Fruit fly (Drosophila melanogaster): ENCODE results near the gene CG2816.

Gene CG2816

DNA sequence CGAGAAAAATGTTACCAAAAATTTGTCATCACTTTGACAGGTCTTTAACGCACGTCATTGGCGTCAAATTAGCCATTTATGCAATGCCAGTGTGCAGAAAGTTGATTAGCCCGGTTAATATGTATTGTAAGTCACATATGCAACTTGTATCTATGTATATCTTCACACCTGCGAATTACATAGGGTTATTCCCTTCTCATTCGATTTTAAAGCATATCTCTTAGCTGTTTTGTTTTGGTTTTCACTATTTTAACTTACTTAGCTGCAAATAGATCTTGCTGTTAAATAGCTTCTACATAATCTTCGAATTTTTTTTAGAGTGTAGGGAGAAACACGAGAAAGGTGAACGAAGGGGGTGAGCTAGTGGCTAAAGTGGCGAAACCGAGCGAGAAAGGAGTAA is 27.6 kb downstream of the CG2816 start:
- TF ChIP-seq h (optimal IDR thresholded peaks at IDR 0.05), result no peak
- no peak for TF ChIP-seq ttk (optimal IDR thresholded peaks at IDR 0.05)
- TF ChIP-seq Myc (optimal IDR thresholded peaks at IDR 0.05), result no peak
- no peak for TF ChIP-seq Sin3A (optimal IDR thresholded peaks at IDR 0.05)

DNA sequence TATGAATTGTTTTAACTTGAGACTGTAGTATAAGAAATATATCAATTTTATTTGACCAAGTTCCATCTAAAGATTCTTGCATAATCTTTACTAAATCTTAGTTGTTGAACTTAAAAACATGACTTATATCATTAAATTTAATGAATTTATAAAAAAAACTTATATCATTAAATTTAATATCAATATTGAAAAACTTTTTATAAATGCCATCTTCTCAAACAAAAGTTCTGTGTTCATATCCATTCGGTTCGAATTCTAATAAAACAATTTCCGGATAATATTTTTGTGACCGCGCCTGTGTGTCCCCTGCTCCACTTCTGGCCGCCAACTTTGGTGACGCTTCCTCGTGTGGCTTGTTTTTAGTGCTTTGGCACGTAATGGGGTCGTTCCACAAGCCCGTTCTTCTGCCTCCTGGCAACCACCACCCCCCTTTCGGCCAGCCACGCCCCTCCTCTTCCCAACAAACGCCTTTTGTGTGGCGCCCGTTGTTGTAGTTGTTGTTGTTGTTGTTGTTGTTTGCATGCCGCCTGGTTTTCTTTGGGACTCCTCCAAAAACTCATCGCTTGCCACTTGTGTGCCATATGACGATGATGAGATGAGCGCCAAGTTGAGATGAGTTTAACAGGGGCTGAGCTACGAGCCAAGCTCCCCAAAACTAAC is 33.7 kb downstream of the CG2816 start:
- no peak for TF ChIP-seq ttk (optimal IDR thresholded peaks at IDR 0.05)

DNA sequence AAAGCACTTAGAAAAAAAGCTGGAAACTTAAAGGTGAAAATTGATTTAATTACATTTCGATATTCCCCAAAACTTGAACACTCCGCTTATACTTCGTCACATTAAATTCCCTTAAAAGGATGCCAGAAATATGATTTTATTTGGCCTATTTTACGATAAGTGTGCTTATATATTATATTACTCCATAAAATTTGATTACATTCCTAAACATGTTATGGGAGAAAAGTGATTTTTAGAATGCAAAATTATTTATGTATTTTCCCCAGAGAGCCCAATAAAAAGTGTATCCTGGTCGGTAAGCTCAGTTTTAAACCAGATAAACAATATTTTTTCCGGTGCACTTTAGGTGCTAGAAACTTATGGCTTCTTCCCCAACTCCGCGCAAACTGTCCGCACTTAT is 34.2 kb downstream of the CG2816 start:
- TF ChIP-seq insv (optimal IDR thresholded peaks at IDR 0.05), result no peak
- TF ChIP-seq ttk (optimal IDR thresholded peaks at IDR 0.05), result no peak
- no peak for TF ChIP-seq Sin3A (optimal IDR thresholded peaks at IDR 0.05)
- no peak for TF ChIP-seq Myc (optimal IDR thresholded peaks at IDR 0.05)
- no peak for TF ChIP-seq psq (optimal IDR thresholded peaks at IDR 0.05)
- TF ChIP-seq h (optimal IDR thresholded peaks at IDR 0.05), result no peak

DNA sequence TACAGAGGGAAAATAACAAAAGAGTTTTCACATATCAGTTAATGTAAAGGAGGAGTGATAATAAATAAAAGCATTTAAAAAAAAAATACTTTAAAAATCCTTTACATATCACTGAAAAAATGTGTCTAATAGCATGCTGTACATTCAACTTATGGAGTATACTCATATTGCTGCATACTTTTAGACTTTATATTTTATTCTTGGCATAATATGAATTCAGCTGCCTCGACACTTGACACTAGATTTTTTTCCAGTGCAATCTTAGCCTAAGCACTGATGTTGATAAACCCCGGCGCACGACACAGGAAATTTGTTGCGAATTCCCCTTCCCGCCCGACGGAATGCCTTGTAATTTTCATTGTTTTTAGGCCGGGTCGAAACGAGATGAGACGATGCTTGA is 37.0 kb downstream of the CG2816 start:
- TF ChIP-seq Sin3A (optimal IDR thresholded peaks at IDR 0.05) (no peak), h (optimal IDR thresholded peaks at IDR 0.05) (no peak), Myc (optimal IDR thresholded peaks at IDR 0.05) (no peak), psq (optimal IDR thresholded peaks at IDR 0.05) (no peak), insv (optimal IDR thresholded peaks at IDR 0.05) (no peak), ttk (optimal IDR thresholded peaks at IDR 0.05) (no peak)

DNA sequence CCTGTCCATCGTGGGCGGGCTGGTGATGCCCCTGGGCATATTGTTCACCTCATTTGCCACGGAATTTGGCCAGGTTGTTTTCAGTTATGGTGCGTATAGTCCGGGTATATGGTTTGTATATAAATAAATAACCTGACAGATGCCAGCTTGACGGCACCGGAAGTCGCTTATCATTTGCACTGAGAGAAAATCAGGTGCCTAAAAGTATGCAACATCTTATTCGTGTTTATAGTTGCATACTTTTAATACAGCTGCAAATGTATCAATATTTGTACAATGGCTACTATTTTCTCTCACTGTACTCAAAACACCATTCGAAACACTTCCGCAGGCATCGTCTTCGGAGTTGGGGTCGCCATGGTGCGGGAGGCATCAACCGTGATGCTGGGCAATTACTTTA is 45.2 kb downstream of the CG2816 start:
- no peak for TF ChIP-seq h (optimal IDR thresholded peaks at IDR 0.05)
- no peak for TF ChIP-seq Sin3A (optimal IDR thresholded peaks at IDR 0.05)
